Fruit fly (Drosophila melanogaster) whole organism, prepupa: ENCODE results near the gene SecCl.

Experiments
- CG10669 ChIP-seq: fragments of 200-800 bp; sonication (Bioruptor generic); optimal IDR thresholded peaks from 3 replicates; lab custom pipeline; 2018; ENCODE audit warnings: missing biosample characterization, mild to moderate bottlenecking, missing genetic modification characterization, moderate library complexity
- CG11902 ChIP-seq: fragments of 200-800 bp; sonication (Bioruptor generic); optimal IDR thresholded peaks from 3 replicates; lab custom pipeline; 2016; ENCODE audit warnings: missing biosample characterization, missing genetic modification characterization
- CG6163 ChIP-seq: fragments of 200-800 bp; sonication (Bioruptor generic); IDR thresholded peaks from 3 replicates; pipeline ENCODE4 v1.3.6; 2022; ENCODE audit warnings: missing biosample characterization, missing genetic modification characterization
- CG6854 ChIP-seq: fragments of 200-800 bp; sonication (Bioruptor generic); optimal IDR thresholded peaks from 2 replicates; lab custom pipeline; 2017; ENCODE audit warnings: missing biosample characterization, mild to moderate bottlenecking, missing genetic modification characterization
- CG9139 ChIP-seq: fragments of 200-800 bp; sonication (Bioruptor generic); optimal IDR thresholded peaks from 3 replicates; lab custom pipeline; 2017; ENCODE audit warnings: missing biosample characterization, mild to moderate bottlenecking, missing genetic modification characterization
- Eip75B ChIP-seq: fragments of 200-800 bp; sonication (Bioruptor generic); optimal IDR thresholded peaks from 3 replicates; lab custom pipeline; 2016; ENCODE audit warnings: missing biosample characterization, missing genetic modification characterization
- Hr39 ChIP-seq: fragments of 200-800 bp; sonication (Bioruptor generic); optimal IDR thresholded peaks from 2 replicates; lab custom pipeline; 2016; ENCODE audit warnings: missing biosample characterization, missing genetic modification characterization
- Sox102F ChIP-seq: fragments of 200-800 bp; sonication (Bioruptor generic); optimal IDR thresholded peaks from 2 replicates; lab custom pipeline; 2016; ENCODE audit warnings: missing biosample characterization, mild to moderate bottlenecking, missing genetic modification characterization
- esn ChIP-seq: fragments of 200-800 bp; sonication (Bioruptor generic); optimal IDR thresholded peaks from 2 replicates; lab custom pipeline; 2016; ENCODE audit warnings: missing biosample characterization, mild to moderate bottlenecking, missing genetic modification characterization, moderate library complexity
- pdm3 ChIP-seq: fragments of 200-800 bp; sonication (Bioruptor generic); optimal IDR thresholded peaks from 3 replicates; lab custom pipeline; 2016; ENCODE audit warnings: missing biosample characterization, missing genetic modification characterization
- svp ChIP-seq: fragments of 200-800 bp; sonication (Bioruptor generic); peaks from one replicate; lab custom pipeline; 2016; ENCODE audit warnings: missing biosample characterization, missing genetic modification characterization

dm6 chr3L:17457695-17458242, 12.2 kb upstream of the SecCl start:
- TF ChIP-seq CG9139 (GFP tag; lab: Kevin White, UChicago) (no peak), CG6854 (GFP tag; lab: Kevin White, UChicago) (no peak), pdm3 (GFP tag; lab: Kevin White, UChicago) (no peak), Eip75B (GFP tag; lab: Kevin White, UChicago) (no peak), svp (GFP tag; lab: Kevin White, UChicago) (no peak), esn (GFP tag; lab: Kevin White, UChicago) (no peak), Hr39 (GFP tag; lab: Kevin White, UChicago) (no peak), Sox102F (GFP tag; lab: Kevin White, UChicago) (no peak), CG10669 (GFP tag; lab: Kevin White, UChicago) (no peak), CG11902 (no peak), CG6163 (GFP tag; lab: Robert Waterston, UW) (no peak)
